Worm (Caenorhabditis elegans) whole organism, L4/young adult: ENCODE data around the gene F10G7.12.

Source experiments
- W03F9.2 ChIP-seq: fragments of 150-350 bp; optimal IDR thresholded peaks from 2 replicates; lab custom pipeline; 2014; ENCODE audit warnings: missing biosample characterization, missing genetic modification characterization
- dao-5 ChIP-seq: sonication (generic microtip); optimal IDR thresholded peaks from 2 replicates; lab custom pipeline; 2016; ENCODE audit warnings: missing genotype, missing genetic modification characterization, moderate library complexity, missing compliant biosample characterization
- him-1 ChIP-seq: sonication (generic microtip); optimal IDR thresholded peaks from 2 replicates; lab custom pipeline; 2016; ENCODE audit warnings: missing genotype, missing genetic modification reagents, missing genetic modification characterization, missing compliant biosample characterization

DNA sequence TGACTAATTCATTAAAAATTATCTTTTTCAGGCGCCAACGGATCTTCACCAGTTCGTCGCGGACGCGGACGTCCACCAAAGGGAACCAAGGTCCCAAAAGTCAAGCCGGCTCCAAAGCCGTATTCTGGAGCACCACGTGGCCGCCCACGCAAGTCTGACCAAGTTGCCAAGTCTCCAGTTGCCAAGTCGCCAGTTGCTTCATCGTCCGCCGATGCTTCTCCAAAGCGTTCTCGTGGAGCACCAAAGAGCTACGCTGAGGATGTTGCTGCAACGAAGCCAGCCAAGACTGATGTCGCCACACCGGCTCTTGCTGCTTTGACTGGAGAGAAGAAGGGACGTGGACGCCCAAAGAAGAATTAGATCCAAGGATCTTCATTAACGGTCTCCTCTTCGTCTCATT, 16.3 kb upstream of the F10G7.12 start:
- TF ChIP-seq him-1 (tag; lab: Kevin White, UChicago) = no peak
- no peak for TF ChIP-seq dao-5
- TF ChIP-seq W03F9.2 = no peak
